Fruit fly (Drosophila melanogaster) whole organism, wandering third instar larva: ENCODE results near the gene ush.

Experiments used
- Abd-B ChIP-seq: fragments of >200 bp; optimal IDR thresholded peaks from 2 replicates; lab custom pipeline; 2017; ENCODE audit warnings: missing biosample characterization, missing genetic modification characterization
- CG32264 ChIP-seq: fragments of 200-800 bp; sonication (Bioruptor generic); optimal IDR thresholded peaks from 2 replicates; lab custom pipeline; 2016; ENCODE audit warnings: missing biosample characterization, missing genetic modification characterization
- CG9705 ChIP-seq: fragments of 200-800 bp; sonication (Bioruptor generic); optimal IDR thresholded peaks from 2 replicates; lab custom pipeline; 2018; ENCODE audit warnings: missing biosample characterization, mild to moderate bottlenecking, missing genetic modification characterization
- CrebA ChIP-seq: fragments of 200-800 bp; sonication (Bioruptor generic); optimal IDR thresholded peaks from 2 replicates; lab custom pipeline; 2016; ENCODE audit warnings: missing biosample characterization, mild to moderate bottlenecking, missing genetic modification characterization, borderline replicate concordance
- Dfd ChIP-seq: fragments of >200 bp; optimal IDR thresholded peaks from 2 replicates; lab custom pipeline; 2017; ENCODE audit warnings: missing biosample characterization, missing genetic modification characterization
- Dif ChIP-seq: fragments of 200-275, 200-300 bp; sonication (Bioruptor generic); optimal IDR thresholded peaks from 2 replicates; lab custom pipeline; 2018; ENCODE audit warnings: missing biosample characterization, missing genetic modification characterization; ENCODE audit not compliant: partially characterized antibody
- GATAd ChIP-seq: sonication (Bioruptor generic); optimal IDR thresholded peaks from 2 replicates; lab custom pipeline; 2016; ENCODE audit warnings: missing biosample characterization, missing genetic modification characterization
- HLH106 ChIP-seq: fragments of 200-800 bp; optimal IDR thresholded peaks from 3 replicates; lab custom pipeline; 2019; ENCODE audit warnings: missing biosample characterization, mild to moderate bottlenecking, missing genetic modification characterization, moderate library complexity
- Hnf4 ChIP-seq: fragments of 200-800 bp; sonication (Bioruptor generic); optimal IDR thresholded peaks from 2 replicates; lab custom pipeline; 2016; ENCODE audit warnings: missing biosample characterization, mild to moderate bottlenecking, missing genetic modification characterization
- Hr78 ChIP-seq: fragments of >200 bp; optimal IDR thresholded peaks from 2 replicates; lab custom pipeline; 2017; ENCODE audit warnings: missing biosample characterization, missing genetic modification characterization
- Hr83 ChIP-seq: fragments of 200-300 bp; sonication (Bioruptor generic); optimal IDR thresholded peaks from 2 replicates; lab custom pipeline; 2016; ENCODE audit warnings: missing biosample characterization, mild to moderate bottlenecking, missing genetic modification characterization, moderate library complexity; ENCODE audit not compliant: poor library complexity, severe bottlenecking
- Jra ChIP-seq: sonication (Bioruptor generic); optimal IDR thresholded peaks from 2 replicates; lab custom pipeline; 2016; ENCODE audit warnings: missing biosample characterization, missing genetic modification characterization
- Mio ChIP-seq: sonication (Bioruptor generic); optimal IDR thresholded peaks from 2 replicates; lab custom pipeline; 2016; ENCODE audit warnings: missing biosample characterization, missing genetic modification characterization
- Myc ChIP-seq: fragments of >200 bp; optimal IDR thresholded peaks from 2 replicates; lab custom pipeline; 2017
- N ChIP-seq: fragments of >200 bp; optimal IDR thresholded peaks from 2 replicates; lab custom pipeline; 2018; ENCODE audit warnings: missing biosample characterization, missing external identifiers, missing genetic modification characterization
- OdsH ChIP-seq: fragments of 200-800 bp; sonication (Bioruptor generic); optimal IDR thresholded peaks from 2 replicates; lab custom pipeline; 2016; ENCODE audit warnings: missing biosample characterization, mild to moderate bottlenecking, missing genetic modification characterization
- Rel ChIP-seq, 2 experiments: fragments of 200-800 bp; sonication (Bioruptor generic) in 1 of 2; optimal IDR thresholded peaks; 2 replicates in 1 of 2; 3 replicates in 1 of 2; lab custom pipeline; 2016 to 2019; ENCODE audit warnings: mild to moderate bottlenecking in 2 of 2, missing biosample characterization in 2 of 2, missing genetic modification characterization in 2 of 2, moderate library complexity in 1 of 2
- Sp1 ChIP-seq: fragments of 200-800 bp; sonication (Bioruptor generic); optimal IDR thresholded peaks from 3 replicates; lab custom pipeline; 2019; ENCODE audit warnings: missing biosample characterization, mild to moderate bottlenecking, missing genetic modification characterization, moderate library complexity
- Vsx2 ChIP-seq: fragments of 200-300, 225-300 bp; sonication (Bioruptor generic); optimal IDR thresholded peaks from 2 replicates; lab custom pipeline; 2018; ENCODE audit warnings: missing biosample characterization, missing genetic modification characterization; ENCODE audit not compliant: partially characterized antibody
- br ChIP-seq: fragments of 200-800 bp; sonication (Bioruptor generic); optimal IDR thresholded peaks from 2 replicates; lab custom pipeline; 2016; ENCODE audit warnings: missing biosample characterization, missing genetic modification characterization
- brk ChIP-seq: fragments of 200-800 bp; sonication (Bioruptor generic); optimal IDR thresholded peaks from 2 replicates; lab custom pipeline; 2016; ENCODE audit warnings: missing biosample characterization, mild to moderate bottlenecking, missing genetic modification characterization
- dl ChIP-seq, 2 experiments: fragments of 175-275, 200-275 bp in 1 of 2; fragments of 200-275 bp in 1 of 2; sonication (Bioruptor generic); optimal IDR thresholded peaks; lab custom pipeline; 2018; ENCODE audit warnings: mild to moderate bottlenecking in 2 of 2, missing biosample characterization in 2 of 2, missing genetic modification characterization in 2 of 2, moderate library complexity in 2 of 2; ENCODE audit not compliant: partially characterized antibody in 2 of 2, insufficient read depth in 1 of 2
- dmrt93B ChIP-seq: fragments of 200-800 bp; sonication (Bioruptor generic); optimal IDR thresholded peaks from 2 replicates; lab custom pipeline; 2018; ENCODE audit warnings: missing biosample characterization, mild to moderate bottlenecking, missing genetic modification characterization
- dsf ChIP-seq: sonication (Bioruptor generic); optimal IDR thresholded peaks from 2 replicates; lab custom pipeline; 2016; ENCODE audit warnings: missing biosample characterization, missing genetic modification characterization, borderline replicate concordance
- ey ChIP-seq: fragments of 200-800 bp; sonication (Bioruptor generic); optimal IDR thresholded peaks from 2 replicates; lab custom pipeline; 2016; ENCODE audit warnings: missing biosample characterization, missing genetic modification characterization
- foxo ChIP-seq, 2 experiments: fragments of 200-800 bp; sonication (Bioruptor generic); optimal IDR thresholded peaks; 2 replicates in 1 of 2; 3 replicates in 1 of 2; lab custom pipeline; 2016 to 2017; ENCODE audit warnings: missing biosample characterization in 2 of 2, missing genetic modification characterization in 2 of 2
- fru ChIP-seq: fragments of 200-800 bp; sonication (Bioruptor generic); optimal IDR thresholded peaks from 3 replicates; lab custom pipeline; 2016; ENCODE audit warnings: missing biosample characterization, mild to moderate bottlenecking, missing genetic modification characterization
- h ChIP-seq: fragments of 200-800 bp; sonication (Bioruptor generic); optimal IDR thresholded peaks from 3 replicates; lab custom pipeline; 2016; ENCODE audit warnings: missing biosample characterization, mild to moderate bottlenecking, missing genetic modification characterization
- jim ChIP-seq: fragments of 175-275, 200-325 bp; sonication (Bioruptor generic); optimal IDR thresholded peaks from 2 replicates; lab custom pipeline; 2016; ENCODE audit warnings: missing biosample characterization, mild to moderate bottlenecking, missing genetic modification characterization
- lola ChIP-seq: fragments of >200 bp; optimal IDR thresholded peaks from 2 replicates; lab custom pipeline; 2017; ENCODE audit warnings: missing biosample characterization, missing genetic modification characterization
- pan ChIP-seq: fragments of >200 bp; optimal IDR thresholded peaks from 2 replicates; lab custom pipeline; 2017
- psq ChIP-seq: fragments of 200-800 bp; sonication (Bioruptor generic); optimal IDR thresholded peaks from 3 replicates; lab custom pipeline; 2017; ENCODE audit warnings: missing biosample characterization, mild to moderate bottlenecking, missing genetic modification characterization, moderate library complexity
- rgr ChIP-seq: fragments of 200-800 bp; sonication (Bioruptor generic); optimal IDR thresholded peaks from 3 replicates; lab custom pipeline; 2016; ENCODE audit warnings: missing biosample characterization, mild to moderate bottlenecking, missing genetic modification characterization
- sage ChIP-seq: fragments of 200-800 bp; sonication (Bioruptor generic); optimal IDR thresholded peaks from 2 replicates; lab custom pipeline; 2016; ENCODE audit warnings: missing biosample characterization, mild to moderate bottlenecking, missing genetic modification characterization
- sv ChIP-seq: fragments of 200-800 bp; sonication (Bioruptor generic); optimal IDR thresholded peaks from 3 replicates; lab custom pipeline; 2016; ENCODE audit warnings: missing biosample characterization, missing genetic modification characterization
- tai ChIP-seq: sonication (Bioruptor generic); optimal IDR thresholded peaks from 2 replicates; lab custom pipeline; 2016; ENCODE audit warnings: missing biosample characterization, missing genetic modification characterization
- usp ChIP-seq: fragments of >200 bp; optimal IDR thresholded peaks from 2 replicates; lab custom pipeline; 2017; ENCODE audit warnings: missing biosample characterization, missing genetic modification characterization
- woc ChIP-seq: sonication (Bioruptor generic); optimal IDR thresholded peaks from 2 replicates; lab custom pipeline; 2016; ENCODE audit warnings: missing biosample characterization, mild to moderate bottlenecking, missing genetic modification characterization

Gene ush

dm6 chr2L:437498-437897 lies 38.5 kb upstream of the ush start:
- TF ChIP-seq Dfd (no peak), Hr83 (GFP tag; lab: Kevin White, UChicago) (no peak), ey (GFP tag; lab: Kevin White, UChicago) (no peak), CG32264 (GFP tag; lab: Kevin White, UChicago) (no peak), Hnf4 (GFP tag; lab: Kevin White, UChicago) (no peak), jim (GFP tag; lab: Kevin White, UChicago) (no peak), Myc (no peak), Abd-B (no peak), h (GFP tag; lab: Kevin White, UChicago) (no peak), usp (GFP tag; lab: Kevin White, UChicago) (no peak), Jra (GFP tag; lab: Kevin White, UChicago) (no peak), Dif (GFP tag; lab: Kevin White, UChicago) (no peak), rgr (GFP tag; lab: Kevin White, UChicago) (no peak), CrebA (GFP tag; lab: Kevin White, UChicago) (no peak), GATAd (GFP tag; lab: Kevin White, UChicago) (no peak), Sp1 (GFP tag; lab: Kevin White, UChicago) (no peak), lola (GFP tag; lab: Kevin White, UChicago) (no peak), CG9705 (GFP tag; lab: Kevin White, UChicago) (no peak), psq (no peak), sage (GFP tag; lab: Kevin White, UChicago) (no peak)

DNA sequence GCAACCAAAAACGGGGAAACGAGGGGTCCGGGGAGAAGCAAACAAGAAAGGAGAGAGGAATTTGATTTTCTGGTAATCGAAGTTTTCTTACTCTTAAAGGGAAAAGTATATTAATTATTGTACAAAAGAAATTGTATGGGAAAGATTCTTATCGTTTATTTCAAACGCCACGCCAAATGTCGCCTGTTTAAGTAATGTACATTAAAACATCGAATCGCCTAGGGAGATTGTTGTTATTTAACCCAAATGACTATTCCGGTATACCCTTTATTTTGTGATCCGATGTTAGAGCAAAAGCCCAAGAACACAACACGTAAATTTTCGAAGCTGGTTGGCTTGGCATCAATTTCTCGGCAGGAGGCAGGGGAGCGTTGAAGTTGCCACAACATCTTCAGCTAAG lies 36.7 kb upstream of the ush start:
- no peak for TF ChIP-seq Mio (GFP tag; lab: Kevin White, UChicago)
- peak; percentile 10 for TF ChIP-seq GATAd (GFP tag; lab: Kevin White, UChicago)
- TF ChIP-seq CG9705 (GFP tag; lab: Kevin White, UChicago): peak; percentile 85
- TF ChIP-seq br: peak; percentile 92
- TF ChIP-seq rgr (GFP tag; lab: Kevin White, UChicago): peak; percentile 89
- TF ChIP-seq OdsH (GFP tag; lab: Kevin White, UChicago): peak; percentile 90
- peak; percentile 90 for TF ChIP-seq tai (GFP tag; lab: Kevin White, UChicago)
- no peak for TF ChIP-seq Dif (GFP tag; lab: Kevin White, UChicago)
- TF ChIP-seq Dfd: no peak
- TF ChIP-seq dsf: peak; percentile 80
- peak; percentile 82 for TF ChIP-seq Jra (GFP tag; lab: Kevin White, UChicago)
- no peak for TF ChIP-seq jim (GFP tag; lab: Kevin White, UChicago)
- no peak for TF ChIP-seq dl (GFP tag; optimal IDR thresholded peaks at IDR 0.05; lab: Kevin White, UChicago; ENCODE audit: insufficient read depth in 1 of 2, partially characterized antibody in 2 of 2)
- TF ChIP-seq fru (GFP tag; lab: Kevin White, UChicago): peak; percentile 92
- peak; percentile 94 for TF ChIP-seq HLH106
- peak; percentile 80 for TF ChIP-seq CG32264 (GFP tag; lab: Kevin White, UChicago)
- peak; percentile 72 for TF ChIP-seq CrebA (GFP tag; lab: Kevin White, UChicago)
- TF ChIP-seq N (GFP tag; lab: Kevin White, UChicago): no peak
- peak; percentile 94 for TF ChIP-seq psq
- no peak for TF ChIP-seq Myc
- no peak for TF ChIP-seq sv
- TF ChIP-seq woc (GFP tag; lab: Kevin White, UChicago): peak; percentile 99
- peak; percentile 16 to 92 for TF ChIP-seq foxo (GFP tag; optimal IDR thresholded peaks at IDR 0.05; lab: Kevin White, UChicago)
- peak; percentile 90 for TF ChIP-seq Hnf4 (GFP tag; lab: Kevin White, UChicago)
- TF ChIP-seq sage (GFP tag; lab: Kevin White, UChicago): peak; percentile 76
- no peak for TF ChIP-seq Vsx2
- TF ChIP-seq lola (GFP tag; lab: Kevin White, UChicago): no peak
- peak; percentile 92 for TF ChIP-seq Sp1 (GFP tag; lab: Kevin White, UChicago)
- no peak for TF ChIP-seq Hr78 (GFP tag; lab: Kevin White, UChicago)
- TF ChIP-seq ey (GFP tag; lab: Kevin White, UChicago): peak; percentile 91
- TF ChIP-seq brk (GFP tag; lab: Kevin White, UChicago): peak; percentile 91
- peak; percentile 92 for TF ChIP-seq h (GFP tag; lab: Kevin White, UChicago)
- TF ChIP-seq Abd-B: no peak
- TF ChIP-seq Rel (GFP tag; optimal IDR thresholded peaks at IDR 0.05; lab: Kevin White, UChicago): peak; percentile 51
- TF ChIP-seq Rel (tag; optimal IDR thresholded peaks at IDR 0.05; lab: Kevin White, UChicago): peak; percentile 60
- peak; percentile 80 for TF ChIP-seq dmrt93B (GFP tag; lab: Kevin White, UChicago)
- no peak for TF ChIP-seq usp (GFP tag; lab: Kevin White, UChicago)
- no peak for TF ChIP-seq pan (lab: Kevin White, UChicago)
- no peak for TF ChIP-seq Hr83 (GFP tag; lab: Kevin White, UChicago)
